Fruit fly (Drosophila melanogaster): ENCODE data around the gene Pyroxd1.

Gene Pyroxd1

dm6 chr2L:20091094-20091679, at the start of gene Pyroxd1, which contains the start of gene CG10747 (continued):
- TF ChIP-seq Drgx (GFP tag; IDR thresholded peaks at IDR 0.05) = peak; percentile 98
- TF ChIP-seq CG17359 (tag; optimal IDR thresholded peaks at IDR 0.05) = peak; percentile 96
- peak; percentile 86 for TF ChIP-seq CG15073 (GFP tag; optimal IDR thresholded peaks at IDR 0.05)
- peak; percentile 100 for TF ChIP-seq grau (tag; optimal IDR thresholded peaks at IDR 0.05)
- TF ChIP-seq D19B (GFP tag; optimal IDR thresholded peaks at IDR 0.05) = peak; percentile 91
- peak; percentile 80 for TF ChIP-seq p53 (GFP tag; optimal IDR thresholded peaks at IDR 0.05)
- peak; percentile 99 for TF ChIP-seq CG30403 (GFP tag; optimal IDR thresholded peaks at IDR 0.05)
- peak; percentile 94 for TF ChIP-seq ken (GFP tag; IDR thresholded peaks at IDR 0.05)
- peak; percentile 92 for TF ChIP-seq nau (GFP tag; optimal IDR thresholded peaks at IDR 0.05)
- peak; percentile 94 for TF ChIP-seq ranshi (GFP tag; IDR thresholded peaks at IDR 0.05)
- TF ChIP-seq CG7963 (GFP tag; IDR thresholded peaks at IDR 0.05; ENCODE audit: partially characterized antibody) = no peak
- peak; percentile 98 for TF ChIP-seq CG12391 (tag; optimal IDR thresholded peaks at IDR 0.05)
- no peak for TF ChIP-seq zen2 (GFP tag; IDR thresholded peaks at IDR 0.05; ENCODE audit: partially characterized antibody)
- peak; percentile 21 for TF ChIP-seq Sry-β (GFP tag; optimal IDR thresholded peaks at IDR 0.05)
- TF ChIP-seq CG8281 (tag; optimal IDR thresholded peaks at IDR 0.05) = peak; percentile 87
- peak; percentile 98 for TF ChIP-seq Ptx1 (GFP tag; IDR thresholded peaks at IDR 0.05)
- peak; percentile 67 for TF ChIP-seq CG15479 (GFP tag; optimal IDR thresholded peaks at IDR 0.05)
- TF ChIP-seq CG12155 (GFP tag; optimal IDR thresholded peaks at IDR 0.05) = peak; percentile 96
- TF ChIP-seq ash1 (GFP tag; optimal IDR thresholded peaks at IDR 0.05) = peak; percentile 70
- TF ChIP-seq dimm (GFP tag; IDR thresholded peaks at IDR 0.05) = 0 out of 2 replicates have a peak, but pooled peaks have one; percentile 53
- peak; percentile 86 for TF ChIP-seq Awh (GFP tag; IDR thresholded peaks at IDR 0.05)
- peak in 1 of 3 experiments; percentile 95 for TF ChIP-seq lola (GFP tag; optimal IDR thresholded peaks at IDR 0.05)
- peak in 1 of 2 experiments; percentile 81 for TF ChIP-seq Hr78 (GFP tag; optimal IDR thresholded peaks at IDR 0.05)
- TF ChIP-seq sna (GFP tag; IDR thresholded peaks at IDR 0.05; ENCODE audit: partially characterized antibody) = no peak
- TF ChIP-seq disco-r (GFP tag; optimal IDR thresholded peaks at IDR 0.05) = peak; percentile 91
- peak; percentile 95 to 96 for TF ChIP-seq bsh (GFP tag; optimal IDR thresholded peaks at IDR 0.05)
- TF ChIP-seq sisA (GFP tag; IDR thresholded peaks at IDR 0.05) = peak; percentile 96
- peak; percentile 94 for TF ChIP-seq run (tag; optimal IDR thresholded peaks at IDR 0.05)
- TF ChIP-seq CG5953 (GFP tag; IDR thresholded peaks at IDR 0.05) = peak; percentile 78; the same call in 1 of the 2 replicates
- peak; percentile 94 for TF ChIP-seq CG14667 (GFP tag; IDR thresholded peaks at IDR 0.05)
- peak; percentile 91 for TF ChIP-seq CG18764 (GFP tag; optimal IDR thresholded peaks at IDR 0.05)
- peak; percentile 95 for TF ChIP-seq CG14441 (GFP tag; IDR thresholded peaks at IDR 0.05)
- TF ChIP-seq abd-A (tag; optimal IDR thresholded peaks at IDR 0.05) = no peak
- peak; percentile 92 for TF ChIP-seq ci (GFP tag; IDR thresholded peaks at IDR 0.05)
- peak; percentile 91 for TF ChIP-seq CG6765 (GFP tag; optimal IDR thresholded peaks at IDR 0.05)
- TF ChIP-seq CG34422 (GFP tag; IDR thresholded peaks at IDR 0.05) = peak; percentile 93
- TF ChIP-seq CG2129 (GFP tag; IDR thresholded peaks at IDR 0.05; ENCODE audit: partially characterized antibody) = no peak

DNA sequence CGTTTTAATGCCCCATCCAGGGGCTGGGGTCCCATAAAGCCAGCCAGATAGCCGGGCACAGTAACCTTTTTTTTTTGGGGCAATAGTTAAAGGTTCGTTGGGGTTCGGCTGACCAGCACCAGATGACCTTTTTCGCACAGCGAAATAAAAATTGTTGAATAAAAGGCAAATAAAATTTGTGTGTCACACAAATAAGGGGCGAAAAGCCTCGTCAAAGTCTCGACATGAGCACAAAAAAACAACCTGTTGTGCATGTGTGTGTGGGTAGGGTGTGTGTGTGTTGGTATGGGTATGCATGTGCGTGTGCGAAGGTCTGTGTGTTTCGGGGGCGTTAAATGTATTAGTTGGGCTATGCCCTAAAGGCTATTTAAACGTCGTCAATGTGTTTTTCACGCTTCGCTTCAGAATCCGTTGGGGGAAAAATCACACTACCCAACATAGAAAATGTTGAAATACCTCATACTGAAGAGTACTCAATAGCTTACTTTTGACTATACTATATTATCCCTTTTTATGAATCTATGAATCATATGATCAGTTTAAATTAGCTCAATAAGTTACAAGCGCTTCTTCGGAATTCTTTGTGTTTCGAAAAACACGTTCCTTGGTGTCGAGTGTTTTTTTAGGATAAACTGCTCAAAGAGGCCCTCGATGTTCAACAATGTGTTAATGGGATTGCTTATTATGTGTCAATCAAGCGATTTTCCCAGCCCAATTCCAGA, 39.9 kb upstream of the Pyroxd1 start:
- TF ChIP-seq scrt (GFP tag; optimal IDR thresholded peaks at IDR 0.05) (peak; percentile 86), Meics (GFP tag; optimal IDR thresholded peaks at IDR 0.05) (peak; percentile 5), CG18599 (GFP tag; optimal IDR thresholded peaks at IDR 0.05) (peak; percentile 66), CG31441 (GFP tag; IDR thresholded peaks at IDR 0.05) (no peak), caup (GFP tag; optimal IDR thresholded peaks at IDR 0.05; ENCODE audit: severe bottlenecking) (no peak), CG15514 (GFP tag; optimal IDR thresholded peaks at IDR 0.05) (peak; percentile 17), CG3281 (GFP tag; optimal IDR thresholded peaks at IDR 0.05) (peak; percentile 3), HmgZ (tag; optimal IDR thresholded peaks at IDR 0.05) (no peak), CG8089 (GFP tag; optimal IDR thresholded peaks at IDR 0.05) (no peak), Hr51 (GFP tag; optimal IDR thresholded peaks at IDR 0.05) (peak in 1 of 2 experiments; percentile 4), abd-A (tag; optimal IDR thresholded peaks at IDR 0.05) (peak; percentile 92), sna (GFP tag; IDR thresholded peaks at IDR 0.05; ENCODE audit: partially characterized antibody) (no peak), chn (GFP tag; optimal IDR thresholded peaks at IDR 0.05) (no peak)
